Worm (Caenorhabditis elegans) whole organism, early embryonic: ENCODE measurements around the gene B0554.4.

Experiments
- B0310.2 ChIP-seq: sonication (generic microtip); optimal IDR thresholded peaks from 2 replicates; lab custom pipeline; 2016; ENCODE audit warnings: mild to moderate bottlenecking, missing genetic modification characterization, missing compliant biosample characterization
- F13C5.2 ChIP-seq: sonication (generic microtip); optimal IDR thresholded peaks from 2 replicates; lab custom pipeline; 2017; ENCODE audit warnings: mild to moderate bottlenecking, missing genetic modification characterization, inconsistent platforms, missing compliant biosample characterization
- aly-1 ChIP-seq: sonication (generic microtip); optimal IDR thresholded peaks from 2 replicates; lab custom pipeline; 2016; ENCODE audit warnings: missing genetic modification characterization, missing compliant biosample characterization
- ama-1 ChIP-seq: fragments of 150-350 bp; optimal IDR thresholded peaks from 2 replicates; lab custom pipeline; 2014
- ceh-13 ChIP-seq: fragments of 200-800 bp; sonication (Bioruptor generic); optimal IDR thresholded peaks from 2 replicates; lab custom pipeline; 2018; ENCODE audit warnings: mild to moderate bottlenecking, missing genetic modification characterization, missing compliant biosample characterization
- ceh-36 ChIP-seq: sonication (generic microtip); optimal IDR thresholded peaks from 2 replicates; lab custom pipeline; 2016; ENCODE audit warnings: missing genetic modification characterization, inconsistent platforms, missing compliant biosample characterization
- ets-7 ChIP-seq: sonication (generic microtip); optimal IDR thresholded peaks from 2 replicates; lab custom pipeline; 2016; ENCODE audit warnings: missing genotype, missing genetic modification characterization, missing compliant biosample characterization
- flt-1 ChIP-seq: fragments of 200-800 bp; sonication (Bioruptor generic); IDR thresholded peaks from 2 replicates; pipeline ENCODE4 v1.3.6; 2022; ENCODE audit warnings: missing genetic modification characterization, missing compliant biosample characterization
- hmbx-1 ChIP-seq: sonication (generic microtip); optimal IDR thresholded peaks from 2 replicates; lab custom pipeline; 2016; ENCODE audit warnings: mild to moderate bottlenecking, missing genetic modification characterization, missing compliant biosample characterization
- hmg-4 ChIP-seq: fragments of 200-800 bp; sonication (Bioruptor generic); optimal IDR thresholded peaks from 2 replicates; lab custom pipeline; 2018; ENCODE audit warnings: mild to moderate bottlenecking, missing genetic modification characterization, missing compliant biosample characterization
- hnd-1 ChIP-seq: sonication (generic microtip); optimal IDR thresholded peaks from 2 replicates; lab custom pipeline; 2016; ENCODE audit warnings: missing genetic modification characterization, missing compliant biosample characterization
- pes-1 ChIP-seq: fragments of 200-800 bp; sonication (Bioruptor generic); IDR thresholded peaks from 2 replicates; pipeline ENCODE4 v1.3.6; 2022; ENCODE audit warnings: missing genetic modification reagents, missing genetic modification characterization, missing compliant biosample characterization
- scrt-1 ChIP-seq: fragments of 200-800 bp; sonication (Bioruptor generic); IDR thresholded peaks from 2 replicates; pipeline ENCODE4 v1.3.6; 2022; ENCODE audit warnings: missing genetic modification characterization, missing compliant biosample characterization
- sea-1 ChIP-seq: fragments of 200-800 bp; sonication (Bioruptor generic); conservative IDR thresholded peaks from 2 replicates; pipeline ENCODE4 v1.3.6; 2022; ENCODE audit warnings: missing genetic modification characterization, missing compliant biosample characterization
- tbx-11 ChIP-seq: fragments of 200-800 bp; sonication (Bioruptor generic); IDR thresholded peaks from 2 replicates; pipeline ENCODE4 v1.3.6; 2022; ENCODE audit warnings: missing genetic modification characterization, missing compliant biosample characterization
- tbx-37 ChIP-seq: fragments of 200-800 bp; sonication (Bioruptor generic); conservative IDR thresholded peaks from 2 replicates; pipeline ENCODE4 v1.3.6; 2022; ENCODE audit warnings: missing genetic modification reagents, missing genetic modification characterization, missing compliant biosample characterization
- tra-4 ChIP-seq: sonication (generic microtip); optimal IDR thresholded peaks from 2 replicates; lab custom pipeline; 2017; ENCODE audit warnings: missing genetic modification characterization, missing compliant biosample characterization

Gene B0554.4

DNA sequence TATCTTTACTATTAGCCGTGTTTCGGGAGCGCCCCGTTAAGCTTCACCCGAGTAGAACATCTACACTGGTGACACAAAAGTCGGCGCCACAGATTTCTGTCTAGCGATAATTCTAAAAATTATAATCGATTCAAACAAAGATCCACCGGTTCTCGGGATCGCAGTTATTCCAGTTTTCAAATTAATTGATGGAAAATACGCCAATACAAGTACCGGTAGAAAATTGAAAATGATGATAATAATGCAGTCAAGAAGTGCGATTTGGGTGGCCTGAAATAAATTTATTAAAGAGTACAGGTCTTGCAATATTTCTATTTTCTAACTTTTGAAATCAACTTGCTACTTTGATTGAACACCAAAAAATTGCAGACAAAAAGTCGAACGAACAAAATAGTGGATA lies 38.6 kb downstream of the B0554.4 start:
- TF ChIP-seq ceh-13 (no peak), pes-1 (no peak), hmg-4 (GFP tag; lab: Kevin White, UChicago) (no peak), flt-1 (GFP tag; lab: Robert Waterston, UW) (no peak), tbx-37 (GFP tag; lab: Robert Waterston, UW) (no peak), ets-7 (no peak), hmbx-1 (tag; lab: Kevin White, UChicago) (no peak), ama-1 (lab: Kevin White, UChicago) (no peak), aly-1 (tag; lab: Kevin White, UChicago) (no peak), sea-1 (GFP tag; lab: Robert Waterston, UW) (no peak)

DNA sequence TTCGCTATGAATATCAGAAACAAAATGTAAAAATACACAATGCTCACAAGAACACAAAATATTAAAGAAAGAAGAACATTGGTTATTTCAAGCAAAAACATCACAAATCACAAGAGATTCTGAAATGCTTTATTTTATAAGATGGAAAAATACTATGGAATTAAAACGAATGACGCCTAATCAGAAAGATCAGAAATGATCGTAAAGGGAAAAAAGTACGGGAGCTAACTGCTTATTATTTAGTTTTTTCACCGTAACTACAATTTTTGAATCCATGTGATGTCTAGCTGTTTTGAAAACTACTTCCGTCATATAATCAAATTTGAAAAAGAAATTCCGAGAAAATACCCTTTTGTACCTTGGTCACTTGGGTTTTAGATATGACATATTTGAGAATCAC lies 39.5 kb downstream of the B0554.4 start, which contains the start of gene srbc-57:
Gene srbc-57, minus strand, starts transcription at position 101 of the 400 bp plus-strand sequence.
- TF ChIP-seq ceh-36 (tag; lab: Kevin White, UChicago) (no peak), hnd-1 (tag; lab: Kevin White, UChicago) (no peak), ceh-13 (no peak), ets-7 (no peak), tra-4 (tag; lab: Kevin White, UChicago) (no peak), aly-1 (tag; lab: Kevin White, UChicago) (no peak), B0310.2 (tag; lab: Kevin White, UChicago) (no peak), F13C5.2 (tag; lab: Kevin White, UChicago) (no peak), pes-1 (no peak), sea-1 (GFP tag; lab: Robert Waterston, UW) (no peak), scrt-1 (GFP tag; lab: Robert Waterston, UW) (no peak), flt-1 (GFP tag; lab: Robert Waterston, UW) (no peak), hmg-4 (GFP tag; lab: Kevin White, UChicago) (no peak), ama-1 (lab: Kevin White, UChicago) (no peak)

DNA sequence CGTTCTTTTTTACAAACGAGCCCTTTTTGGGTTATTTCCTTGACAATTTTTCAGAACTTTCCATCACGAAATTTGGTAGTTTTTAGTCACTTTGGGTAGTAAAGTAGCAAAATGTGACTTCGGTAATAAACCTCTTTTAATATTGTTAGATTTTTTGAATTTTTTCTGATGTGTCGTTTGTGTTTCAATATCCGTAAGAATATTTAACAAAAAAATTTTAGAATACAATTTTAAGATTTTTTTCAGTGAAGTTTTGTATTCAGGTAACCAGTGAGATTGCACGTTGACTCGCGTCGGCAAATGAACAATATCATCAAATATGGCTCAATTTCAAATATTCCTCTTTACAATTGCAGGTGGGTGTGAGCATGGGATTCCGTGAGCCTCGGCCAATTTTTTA lies 43.6 kb downstream of the B0554.4 start, which contains the start of gene srt-31:
Gene srt-31, plus strand, starts transcription at position 301 of the 400 bp plus-strand sequence.
- TF ChIP-seq flt-1 (GFP tag; lab: Robert Waterston, UW) (no peak), F13C5.2 (tag; lab: Kevin White, UChicago) (no peak), ceh-13 (no peak)

DNA sequence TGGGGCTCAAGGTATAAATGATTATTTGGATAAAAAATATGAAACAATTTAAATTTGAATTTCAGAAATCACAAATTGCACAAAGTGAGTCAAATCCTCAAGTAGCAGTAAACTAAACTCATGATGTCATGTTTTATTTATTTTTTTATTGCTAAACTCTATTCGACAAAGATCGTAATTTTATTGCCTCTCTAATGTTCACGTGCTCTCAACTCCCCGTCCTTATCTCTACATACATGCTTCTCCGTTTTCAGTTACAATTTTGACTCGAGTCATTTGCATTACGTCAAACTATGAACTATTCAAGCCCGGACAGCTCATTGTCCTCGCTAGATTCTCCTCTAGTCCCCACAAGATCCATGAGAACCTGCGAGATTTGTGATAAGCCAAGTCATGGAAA lies 45.6 kb downstream of the B0554.4 start, which contains the start of gene nhr-99:
Gene nhr-99, plus strand, starts transcription at position 263 of the 400 bp plus-strand sequence.
- TF ChIP-seq tra-4 (tag; lab: Kevin White, UChicago) (no peak), sea-1 (GFP tag; lab: Robert Waterston, UW) (no peak), flt-1 (GFP tag; lab: Robert Waterston, UW) (no peak), tbx-11 (GFP tag; lab: Robert Waterston, UW) (no peak), B0310.2 (tag; lab: Kevin White, UChicago) (no peak), aly-1 (tag; lab: Kevin White, UChicago) (no peak), ama-1 (lab: Kevin White, UChicago) (no peak), hnd-1 (tag; lab: Kevin White, UChicago) (no peak), ceh-36 (tag; lab: Kevin White, UChicago) (no peak), hmg-4 (GFP tag; lab: Kevin White, UChicago) (no peak), ceh-13 (no peak), tbx-37 (GFP tag; lab: Robert Waterston, UW) (no peak), scrt-1 (GFP tag; lab: Robert Waterston, UW) (no peak), ets-7 (no peak), F13C5.2 (tag; lab: Kevin White, UChicago) (no peak), pes-1 (no peak), hmbx-1 (tag; lab: Kevin White, UChicago) (no peak)

DNA sequence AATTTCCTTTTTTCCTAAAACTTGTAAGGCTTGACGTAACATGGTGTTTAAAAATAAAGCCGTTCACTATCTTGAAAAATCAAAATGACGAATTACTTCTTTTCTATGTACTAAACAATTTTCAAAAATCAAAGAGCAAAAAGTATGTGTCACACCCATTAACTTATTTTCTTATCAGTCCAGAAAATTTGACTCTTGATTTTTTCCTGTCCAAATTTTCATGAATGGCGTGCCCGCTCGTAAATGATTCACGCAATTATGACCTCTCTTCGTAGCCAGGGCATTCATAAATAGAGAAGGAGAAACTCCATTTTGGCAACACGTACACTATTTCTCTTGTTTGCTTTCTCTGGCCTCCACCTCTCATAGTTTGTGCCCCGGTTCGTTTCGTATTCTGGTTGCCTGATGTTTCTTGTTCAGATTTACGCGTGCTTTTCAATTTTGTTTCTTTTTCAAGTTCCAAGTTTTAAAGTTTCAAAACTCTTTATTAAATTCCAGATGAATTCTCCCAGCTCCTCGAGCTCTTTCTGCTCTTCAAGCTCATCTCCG lies 48.8 kb downstream of the B0554.4 start, which contains the start of gene nhr-55:
Gene nhr-55, plus strand, starts transcription at position 499 of the 549 bp plus-strand sequence.
- no peak for TF ChIP-seq pes-1
- no peak for TF ChIP-seq B0310.2 (tag; lab: Kevin White, UChicago)
- no peak for TF ChIP-seq sea-1 (GFP tag; lab: Robert Waterston, UW)
- TF ChIP-seq scrt-1 (GFP tag; lab: Robert Waterston, UW) = no peak
- no peak for TF ChIP-seq flt-1 (GFP tag; lab: Robert Waterston, UW)
- no peak for TF ChIP-seq ceh-36 (tag; lab: Kevin White, UChicago)
- no peak for TF ChIP-seq ceh-13
- no peak for TF ChIP-seq tbx-11 (GFP tag; lab: Robert Waterston, UW)
- no peak for TF ChIP-seq ama-1 (lab: Kevin White, UChicago)
- no peak for TF ChIP-seq hmg-4 (GFP tag; lab: Kevin White, UChicago)
- TF ChIP-seq aly-1 (tag; lab: Kevin White, UChicago) = no peak
- no peak for TF ChIP-seq tra-4 (tag; lab: Kevin White, UChicago)
- no peak for TF ChIP-seq ets-7
- no peak for TF ChIP-seq tbx-37 (GFP tag; lab: Robert Waterston, UW)
- TF ChIP-seq hmbx-1 (tag; lab: Kevin White, UChicago) = no peak
- TF ChIP-seq F13C5.2 (tag; lab: Kevin White, UChicago) = no peak
- TF ChIP-seq hnd-1 (tag; lab: Kevin White, UChicago) = no peak

DNA sequence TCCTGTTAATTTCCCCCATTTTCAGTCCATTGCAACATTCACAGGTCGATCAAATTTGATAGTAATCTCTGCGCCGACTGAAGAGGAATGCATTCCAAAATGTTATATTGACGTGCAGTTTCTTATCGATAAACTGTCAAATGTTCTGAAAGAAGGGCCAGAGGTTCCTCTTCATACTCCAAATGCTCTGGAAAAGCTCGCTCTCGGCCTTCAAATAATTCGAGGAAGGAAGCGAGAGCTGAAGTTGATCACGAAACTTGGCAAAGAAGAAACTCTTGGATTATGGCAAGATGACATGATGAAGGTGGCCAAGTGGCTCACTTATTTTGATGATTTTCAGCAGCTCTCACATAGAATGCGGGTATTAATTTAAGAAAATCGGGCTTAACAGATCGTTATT lies 50.1 kb downstream of the B0554.4 start:
- TF ChIP-seq tbx-11 (GFP tag; lab: Robert Waterston, UW) (no peak), pes-1 (no peak)

DNA sequence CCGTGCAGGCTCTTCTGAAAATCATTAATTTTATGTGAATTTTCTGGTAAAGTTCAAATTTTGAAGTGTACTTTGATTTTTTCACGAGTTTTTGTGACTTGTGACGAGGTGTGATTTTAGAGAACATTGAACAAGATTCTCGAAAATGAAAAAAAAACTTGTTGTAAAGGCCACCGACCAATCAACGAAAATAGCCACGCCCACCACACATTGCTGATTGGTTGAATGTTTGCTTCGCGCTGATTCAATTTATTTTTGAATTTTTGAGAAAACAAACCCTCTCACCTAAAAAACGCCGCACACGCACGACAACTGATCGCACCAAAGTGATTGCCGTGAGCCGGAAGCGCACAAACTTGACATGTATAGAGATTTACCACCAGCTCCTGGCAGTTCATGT lies 53.9 kb downstream of the B0554.4 start:
- TF ChIP-seq F13C5.2 (tag; lab: Kevin White, UChicago) (no peak), tra-4 (tag; lab: Kevin White, UChicago) (no peak), aly-1 (tag; lab: Kevin White, UChicago) (no peak), scrt-1 (GFP tag; lab: Robert Waterston, UW) (no peak), hmg-4 (GFP tag; lab: Kevin White, UChicago) (no peak), pes-1 (no peak), sea-1 (GFP tag; lab: Robert Waterston, UW) (no peak), ama-1 (lab: Kevin White, UChicago) (no peak), hnd-1 (tag; lab: Kevin White, UChicago) (no peak), ceh-13 (no peak), ceh-36 (tag; lab: Kevin White, UChicago) (no peak), ets-7 (no peak), tbx-11 (GFP tag; lab: Robert Waterston, UW) (no peak)
